Worm (Caenorhabditis elegans): ENCODE data around the gene C14F11.4.

C14F11.4 gene

ce11 chrX:6254671-6255031 is 21.8 kb upstream of the C14F11.4 start:
- no peak for TF ChIP-seq sem-4 (tag; optimal IDR thresholded peaks at IDR 0.05)
- TF ChIP-seq blmp-1 (tag; optimal IDR thresholded peaks at IDR 0.05; ENCODE audit: insufficient read depth): peak; percentile 12

ce11 chrX:6253899-6254670 is 21.2 kb upstream of the C14F11.4 start:
- peak in 1 of 2 experiments; percentile 61 for TF ChIP-seq lsy-2 (tag; optimal IDR thresholded peaks at IDR 0.05)
- peak; percentile 52 for TF ChIP-seq blmp-1 (tag; optimal IDR thresholded peaks at IDR 0.05; ENCODE audit: insufficient read depth)
- peak; percentile 58 for TF ChIP-seq Y55F3AM.14 (GFP tag; optimal IDR thresholded peaks at IDR 0.05)
- TF ChIP-seq ceh-82 (tag; optimal IDR thresholded peaks at IDR 0.05): no peak
- TF ChIP-seq lin-39 (tag; optimal IDR thresholded peaks at IDR 0.05): no peak
- TF ChIP-seq ZK546.5 (tag; optimal IDR thresholded peaks at IDR 0.05): no peak
- TF ChIP-seq elt-1 (tag; optimal IDR thresholded peaks at IDR 0.05): no peak
- TF ChIP-seq ceh-16 (tag; optimal IDR thresholded peaks at IDR 0.05): no peak
- no peak for TF ChIP-seq ztf-1 (GFP tag; conservative IDR thresholded peaks at IDR 0.05)
- TF ChIP-seq crh-2 (tag; optimal IDR thresholded peaks at IDR 0.05): peak; percentile 58
- no peak for TF ChIP-seq peb-1 (tag; optimal IDR thresholded peaks at IDR 0.05)
- TF ChIP-seq snpc-4 (tag; optimal IDR thresholded peaks at IDR 0.05): no peak
- TF ChIP-seq nhr-129 (tag; optimal IDR thresholded peaks at IDR 0.05): peak; percentile 98
- no peak for TF ChIP-seq ztf-11 (tag; optimal IDR thresholded peaks at IDR 0.05)
- TF ChIP-seq nhr-6 (tag; optimal IDR thresholded peaks at IDR 0.05): no peak
- TF ChIP-seq skn-1 (tag; optimal IDR thresholded peaks at IDR 0.05): no peak
- TF ChIP-seq gmeb-1 (tag; optimal IDR thresholded peaks at IDR 0.05): no peak
- TF ChIP-seq ama-1 (optimal IDR thresholded peaks at IDR 0.05): peak; percentile 91
- TF ChIP-seq sma-9 (GFP tag; optimal IDR thresholded peaks at IDR 0.05): peak; percentile 68
- TF ChIP-seq sma-9 (tag; optimal IDR thresholded peaks at IDR 0.05): no peak
- no peak for TF ChIP-seq C34F6.9 (tag; optimal IDR thresholded peaks at IDR 0.05)
- no peak for TF ChIP-seq dmd-4 (tag; optimal IDR thresholded peaks at IDR 0.05)
- peak; percentile 51 for TF ChIP-seq fos-1 (tag; optimal IDR thresholded peaks at IDR 0.05)
- TF ChIP-seq F13H6.1 (tag; optimal IDR thresholded peaks at IDR 0.05): peak; percentile 64
- TF ChIP-seq nhr-77 (tag; optimal IDR thresholded peaks at IDR 0.05): no peak
- no peak for TF ChIP-seq unc-39 (tag; optimal IDR thresholded peaks at IDR 0.05)
- no peak for TF ChIP-seq nhr-23 (tag; optimal IDR thresholded peaks at IDR 0.05)
- peak; percentile 58 for TF ChIP-seq lin-13 (GFP tag; optimal IDR thresholded peaks at IDR 0.05)
- peak; percentile 88 for TF ChIP-seq ztf-4 (tag; optimal IDR thresholded peaks at IDR 0.05)
- TF ChIP-seq egl-27 (tag; optimal IDR thresholded peaks at IDR 0.05): no peak
- TF ChIP-seq nhr-21 (tag; optimal IDR thresholded peaks at IDR 0.05): peak; percentile 52
- no peak for TF ChIP-seq aly-2 (tag; optimal IDR thresholded peaks at IDR 0.05)
- peak; percentile 33 for TF ChIP-seq nhr-10 (tag; optimal IDR thresholded peaks at IDR 0.05)
- TF ChIP-seq sma-3 (GFP tag; optimal IDR thresholded peaks at IDR 0.05): peak; percentile 15
- TF ChIP-seq nhr-12 (tag; optimal IDR thresholded peaks at IDR 0.05): no peak
- peak in 1 of 2 experiments; percentile 33 for TF ChIP-seq mdl-1 (tag; optimal IDR thresholded peaks at IDR 0.05)
- TF ChIP-seq R02D3.7 (tag; optimal IDR thresholded peaks at IDR 0.05): no peak
- no peak for TF ChIP-seq unc-55 (GFP tag; optimal IDR thresholded peaks at IDR 0.05)
- no peak for TF ChIP-seq mab-5 (tag; optimal IDR thresholded peaks at IDR 0.05)
- no peak for TF ChIP-seq nhr-237 (tag; optimal IDR thresholded peaks at IDR 0.05)
- TF ChIP-seq alr-1 (tag; optimal IDR thresholded peaks at IDR 0.05): no peak
- no peak for TF ChIP-seq elt-3 (tag; optimal IDR thresholded peaks at IDR 0.05)
- TF ChIP-seq mbf-1 (tag; optimal IDR thresholded peaks at IDR 0.05): no peak
- no peak for TF ChIP-seq lin-11 (tag; optimal IDR thresholded peaks at IDR 0.05)
- TF ChIP-seq sem-4 (tag; optimal IDR thresholded peaks at IDR 0.05): peak; percentile 78
- peak; percentile 30 for TF ChIP-seq nhr-11 (tag; optimal IDR thresholded peaks at IDR 0.05)
- TF ChIP-seq unc-62 (GFP tag; optimal IDR thresholded peaks at IDR 0.05): no peak
- peak; percentile 68 for TF ChIP-seq nhr-25 (tag; optimal IDR thresholded peaks at IDR 0.05)
- no peak for TF ChIP-seq zag-1 (tag; optimal IDR thresholded peaks at IDR 0.05)

Measured in whole organism, L2 larva.